Fruit fly (Drosophila melanogaster) whole organism, embryonic: ENCODE measurements around the gene LSm3.
A peak's percentile ranks its signal among the peaks of the same experiment; 100 is the strongest.

ENCODE experiments used
- BEAF-32 ChIP-seq: fragments of 200-800 bp; sonication (Bioruptor generic); optimal IDR thresholded peaks from 3 replicates; lab custom pipeline; 2017; ENCODE audit warnings: missing biosample characterization, missing genetic modification characterization, mild to moderate bottlenecking, moderate library complexity, missing genetic modification reagents
- Bgb ChIP-seq: fragments of 200-800 bp; sonication (Bioruptor generic); IDR thresholded peaks from 2 replicates; pipeline ENCODE4 v1.3.6; 2022; ENCODE audit warnings: missing biosample characterization, missing genetic modification characterization; ENCODE audit not compliant: partially characterized antibody
- BtbVII ChIP-seq: fragments of 200-800 bp; sonication (Bioruptor generic); optimal IDR thresholded peaks from 3 replicates; lab custom pipeline; 2017; ENCODE audit warnings: missing biosample characterization, mild to moderate bottlenecking, missing genetic modification characterization
- CG10959 ChIP-seq: fragments of 200-800 bp; sonication (Bioruptor generic); IDR thresholded peaks from 2 replicates; pipeline ENCODE4 v1.3.6; 2022; ENCODE audit warnings: missing biosample characterization, missing genetic modification characterization
- CG12299 ChIP-seq: fragments of 200-800 bp; sonication (Bioruptor generic); optimal IDR thresholded peaks from 2 replicates; lab custom pipeline; 2018; ENCODE audit warnings: missing biosample characterization, mild to moderate bottlenecking, missing genetic modification characterization
- CG1529 ChIP-seq: fragments of 200-800 bp; sonication (Bioruptor generic); optimal IDR thresholded peaks from 3 replicates; lab custom pipeline; 2018; ENCODE audit warnings: missing biosample characterization, missing genetic modification characterization
- CG18476 ChIP-seq: fragments of 200-800 bp; sonication (Bioruptor generic); optimal IDR thresholded peaks from 2 replicates; lab custom pipeline; 2016; ENCODE audit warnings: missing biosample characterization, mild to moderate bottlenecking, missing genetic modification characterization
- CG30431 ChIP-seq: fragments of 200-800 bp; sonication (Bioruptor generic); optimal IDR thresholded peaks from 2 replicates; lab custom pipeline; 2017; ENCODE audit warnings: missing biosample characterization, missing genetic modification characterization
- CG3065 ChIP-seq: fragments of 200-800 bp; sonication (Bioruptor generic); optimal IDR thresholded peaks from 2 replicates; lab custom pipeline; 2016; ENCODE audit warnings: missing biosample characterization, missing genetic modification characterization
- CG31388 ChIP-seq: fragments of 200-800 bp; sonication (Bioruptor generic); optimal IDR thresholded peaks from 2 replicates; lab custom pipeline; 2016; ENCODE audit warnings: missing biosample characterization, missing genetic modification characterization
- CG32767 ChIP-seq: fragments of 200-800 bp; sonication (Bioruptor generic); IDR thresholded peaks from 2 replicates; pipeline ENCODE4 v1.3.6; 2022; ENCODE audit warnings: missing biosample characterization, missing genetic modification characterization
- CG33557 ChIP-seq: fragments of 200-800 bp; sonication (Bioruptor generic); optimal IDR thresholded peaks from 2 replicates; lab custom pipeline; 2019; ENCODE audit warnings: missing biosample characterization, mild to moderate bottlenecking, missing genetic modification characterization, moderate library complexity
- CG42726 ChIP-seq: fragments of 200-800 bp; sonication (Bioruptor generic); IDR thresholded peaks from 2 replicates; pipeline ENCODE4 v1.3.6; 2022; ENCODE audit warnings: missing biosample characterization, missing genetic modification characterization; ENCODE audit not compliant: partially characterized antibody
- CG4282 ChIP-seq: fragments of 200-800 bp; sonication (Bioruptor generic); optimal IDR thresholded peaks from 2 replicates; lab custom pipeline; 2016; ENCODE audit warnings: missing biosample characterization, missing genetic modification characterization
- CG4854 ChIP-seq: fragments of 200-800 bp; sonication (Bioruptor generic); optimal IDR thresholded peaks from 2 replicates; lab custom pipeline; 2016; ENCODE audit warnings: missing biosample characterization, missing genetic modification characterization, inconsistent platforms
- CG6175 ChIP-seq: fragments of 200-800 bp; sonication (Bioruptor generic); IDR thresholded peaks from 3 replicates; pipeline ENCODE4 v1.3.6; 2022; ENCODE audit warnings: missing biosample characterization, missing genetic modification characterization
- CG6683 ChIP-seq: fragments of 200-800 bp; sonication (Bioruptor generic); optimal IDR thresholded peaks from 2 replicates; lab custom pipeline; 2017; ENCODE audit warnings: missing biosample characterization, mild to moderate bottlenecking, missing genetic modification characterization, missing genetic modification reagents
- CG7745 ChIP-seq: fragments of 200-800 bp; sonication (Bioruptor generic); optimal IDR thresholded peaks from 2 replicates; lab custom pipeline; 2018; ENCODE audit warnings: missing biosample characterization, mild to moderate bottlenecking, missing genetic modification characterization, moderate library complexity
- CG8359 ChIP-seq: fragments of 200-800 bp; sonication (Bioruptor generic); optimal IDR thresholded peaks from 2 replicates; lab custom pipeline; 2017; ENCODE audit warnings: missing biosample characterization, mild to moderate bottlenecking, missing genetic modification characterization, borderline replicate concordance
- CG8478 ChIP-seq: fragments of >200 bp; optimal IDR thresholded peaks from 2 replicates; lab custom pipeline; 2018
- CG9727 ChIP-seq: fragments of 200-800 bp; sonication (Bioruptor generic); optimal IDR thresholded peaks from 3 replicates; lab custom pipeline; 2017; ENCODE audit warnings: missing biosample characterization, mild to moderate bottlenecking, missing genetic modification characterization
- CTCF ChIP-seq: fragments of 200-800 bp; sonication (Bioruptor generic); optimal IDR thresholded peaks from 2 replicates; lab custom pipeline; 2017; ENCODE audit warnings: missing biosample characterization, mild to moderate bottlenecking, missing genetic modification characterization, moderate library complexity
- Chrac-16 ChIP-seq: fragments of 200-800 bp; sonication (Bioruptor generic); optimal IDR thresholded peaks from 3 replicates; lab custom pipeline; 2016; ENCODE audit warnings: missing biosample characterization, missing genetic modification characterization
- D19B ChIP-seq: fragments of 200-800 bp; sonication (Bioruptor generic); optimal IDR thresholded peaks from 2 replicates; lab custom pipeline; 2017; ENCODE audit warnings: missing biosample characterization, mild to moderate bottlenecking, missing genetic modification characterization
- Dll ChIP-seq: fragments of 200-800 bp; sonication (Bioruptor generic); IDR thresholded peaks from 4 replicates; pipeline ENCODE4 v1.3.6; 2022; ENCODE audit warnings: missing biosample characterization, missing genetic modification characterization; ENCODE audit not compliant: partially characterized antibody
- Fer3 ChIP-seq: fragments of 200-800 bp; sonication (Bioruptor generic); optimal IDR thresholded peaks from 2 replicates; lab custom pipeline; 2018; ENCODE audit warnings: missing biosample characterization, mild to moderate bottlenecking, missing genetic modification characterization, moderate library complexity
- HLH4C ChIP-seq: fragments of 200-800 bp; sonication (Bioruptor generic); IDR thresholded peaks from 3 replicates; pipeline ENCODE4 v1.3.6; 2022; ENCODE audit warnings: missing biosample characterization, missing genetic modification characterization; ENCODE audit not compliant: partially characterized antibody
- Hr3 ChIP-seq: fragments of 200-800 bp; sonication (Bioruptor generic); optimal IDR thresholded peaks from 3 replicates; lab custom pipeline; 2016; ENCODE audit warnings: missing biosample characterization, missing genetic modification characterization
- MESR4 ChIP-seq: fragments of 200-800 bp; sonication (Bioruptor generic); optimal IDR thresholded peaks from 2 replicates; lab custom pipeline; 2018; ENCODE audit warnings: missing biosample characterization, mild to moderate bottlenecking, missing genetic modification characterization, moderate library complexity
- Max ChIP-seq: fragments of 200-800 bp; sonication (Bioruptor generic); optimal IDR thresholded peaks from 2 replicates; lab custom pipeline; 2016; ENCODE audit warnings: missing biosample characterization, mild to moderate bottlenecking, missing genetic modification characterization
- Med ChIP-seq: fragments of 200-800 bp; sonication (Bioruptor generic); peaks from one replicate; lab custom pipeline; 2016; ENCODE audit warnings: missing biosample characterization, missing genetic modification characterization, mild to moderate bottlenecking, inconsistent platforms, moderate library complexity
- Mrtf ChIP-seq: fragments of 200-800 bp; sonication (Bioruptor generic); IDR thresholded peaks from 3 replicates; pipeline ENCODE4 v1.3.6; 2022; ENCODE audit warnings: missing biosample characterization, missing genetic modification characterization
- Ravus ChIP-seq: fragments of 200-800 bp; sonication (Bioruptor generic); IDR thresholded peaks from 2 replicates; pipeline ENCODE4 v1.3.6; 2022; ENCODE audit warnings: missing biosample characterization, missing genetic modification characterization
- Sox100B ChIP-seq: fragments of 200-800 bp; sonication (Bioruptor generic); optimal IDR thresholded peaks from 3 replicates; lab custom pipeline; 2018; ENCODE audit warnings: missing biosample characterization, mild to moderate bottlenecking, missing genetic modification characterization
- amos ChIP-seq: fragments of 200-800 bp; sonication (Bioruptor generic); IDR thresholded peaks from 2 replicates; pipeline ENCODE4 v1.3.6; 2022; ENCODE audit warnings: missing biosample characterization, missing genetic modification characterization; ENCODE audit not compliant: partially characterized antibody
- ara ChIP-seq: fragments of 200-800 bp; sonication (Bioruptor generic); IDR thresholded peaks from 2 replicates; pipeline ENCODE4 v1.3.6; 2022; ENCODE audit warnings: missing biosample characterization, missing genetic modification characterization
- bbx ChIP-seq: fragments of 200-800 bp; sonication (Bioruptor generic); IDR thresholded peaks from 2 replicates; pipeline ENCODE4 v1.3.6; 2022; ENCODE audit warnings: missing biosample characterization, missing genetic modification characterization; ENCODE audit not compliant: partially characterized antibody
- br ChIP-seq: fragments of >200 bp; optimal IDR thresholded peaks from 2 replicates; lab custom pipeline; 2017
- bsh ChIP-seq, 2 experiments: fragments of 200-800 bp; sonication (Bioruptor generic); optimal IDR thresholded peaks; 2 replicates each; lab custom pipeline; 2017 to 2018; ENCODE audit warnings: mild to moderate bottlenecking in 2 of 2, missing biosample characterization in 2 of 2, missing genetic modification characterization in 2 of 2, moderate library complexity in 1 of 2
- caup ChIP-seq: fragments of 200-800 bp; sonication (Bioruptor generic); optimal IDR thresholded peaks from 3 replicates; lab custom pipeline; 2017; ENCODE audit warnings: missing biosample characterization, mild to moderate bottlenecking, missing genetic modification characterization, moderate library complexity; ENCODE audit not compliant: severe bottlenecking
- dan ChIP-seq: fragments of 200-800 bp; sonication (Bioruptor generic); IDR thresholded peaks from 2 replicates; pipeline ENCODE4 v1.3.6; 2022; ENCODE audit warnings: missing biosample characterization, missing genetic modification characterization
- grn ChIP-seq: fragments of 200-800 bp; sonication (Bioruptor generic); optimal IDR thresholded peaks from 3 replicates; lab custom pipeline; 2017; ENCODE audit warnings: missing biosample characterization, missing genetic modification characterization
- hbn ChIP-seq: fragments of 200-800 bp; sonication (Bioruptor generic); IDR thresholded peaks from 2 replicates; pipeline ENCODE4 v1.3.6; 2022; ENCODE audit warnings: missing biosample characterization, missing genetic modification characterization; ENCODE audit not compliant: partially characterized antibody
- her ChIP-seq: fragments of 200-800 bp; sonication (Bioruptor generic); optimal IDR thresholded peaks from 2 replicates; lab custom pipeline; 2016; ENCODE audit warnings: missing biosample characterization, missing genetic modification characterization
- hth ChIP-seq: fragments of >200 bp; optimal IDR thresholded peaks from 2 replicates; lab custom pipeline; 2017; ENCODE audit warnings: inconsistent platforms
- jigr1 ChIP-seq: fragments of 200-800 bp; sonication (Bioruptor generic); IDR thresholded peaks from 3 replicates; pipeline ENCODE4 v1.3.6; 2022; ENCODE audit warnings: missing biosample characterization, missing genetic modification characterization
- phol ChIP-seq: fragments of 200-800 bp; sonication (Bioruptor generic); optimal IDR thresholded peaks from 3 replicates; lab custom pipeline; 2018; ENCODE audit warnings: missing biosample characterization, mild to moderate bottlenecking, missing genetic modification characterization, moderate library complexity
- sim ChIP-seq: fragments of 200-800 bp; sonication (Bioruptor generic); IDR thresholded peaks from 2 replicates; pipeline ENCODE4 v1.3.6; 2022; ENCODE audit warnings: missing biosample characterization, missing genetic modification characterization
- vnd ChIP-seq: fragments of 200-800 bp; sonication (Bioruptor generic); IDR thresholded peaks from 3 replicates; pipeline ENCODE4 v1.3.6; 2022; ENCODE audit warnings: missing biosample characterization, missing genetic modification characterization; ENCODE audit not compliant: partially characterized antibody
- wek ChIP-seq: fragments of 200-800 bp; sonication (Bioruptor generic); optimal IDR thresholded peaks from 3 replicates; lab custom pipeline; 2018; ENCODE audit warnings: missing biosample characterization, mild to moderate bottlenecking, missing genetic modification characterization, moderate library complexity

Gene LSm3

DNA sequence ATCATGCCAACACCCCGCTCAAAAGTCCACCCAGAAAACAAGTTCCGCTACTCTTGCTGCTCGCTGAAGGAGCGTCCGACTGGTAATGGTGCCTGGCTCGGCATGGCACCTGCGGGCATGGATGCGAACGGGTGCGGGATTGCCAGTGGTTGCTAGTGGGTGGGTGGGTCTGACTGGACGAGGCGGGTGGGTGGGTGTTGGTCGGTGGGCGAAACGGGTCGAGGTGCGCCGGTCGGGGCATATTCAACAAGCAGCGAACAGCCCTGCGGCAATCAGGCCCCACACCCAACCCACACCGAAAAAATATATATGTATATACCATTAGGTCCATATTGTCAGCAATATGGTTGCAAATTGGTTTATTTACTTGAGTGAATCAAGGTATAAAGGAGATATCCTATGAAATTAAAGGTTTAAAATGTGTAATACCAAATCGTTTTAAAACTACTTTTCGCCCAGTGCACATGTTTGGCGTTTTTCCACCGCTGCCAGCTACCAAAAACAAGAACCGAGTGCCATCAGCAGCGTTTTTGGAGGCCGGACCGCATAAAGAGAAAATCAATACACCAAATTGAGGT lies 14.7 kb downstream of the LSm3 start (continued):
- no peak for TF ChIP-seq CG3065 (GFP tag; lab: Kevin White, UChicago)
- TF ChIP-seq CG12299 (tag; lab: Kevin White, UChicago), result peak; percentile 18
- no peak for TF ChIP-seq vnd
- no peak for TF ChIP-seq CG4854 (GFP tag; lab: Kevin White, UChicago)
- no peak for TF ChIP-seq dan (GFP tag; lab: Robert Waterston, UW)
- peak; percentile 88 for TF ChIP-seq Med (GFP tag; lab: Kevin White, UChicago)
- TF ChIP-seq BEAF-32 (GFP tag; lab: Kevin White, UChicago), result no peak
- no peak for TF ChIP-seq Max (GFP tag; lab: Kevin White, UChicago)
- no peak for TF ChIP-seq hth
- TF ChIP-seq Dll (GFP tag; lab: Robert Waterston, UW), result no peak
- no peak for TF ChIP-seq br (lab: Kevin White, UChicago)
- TF ChIP-seq wek, result no peak
- TF ChIP-seq sim (GFP tag; lab: Robert Waterston, UW), result peak; percentile 37; the same call in 1 of the 2 replicates
- TF ChIP-seq CG8478 (lab: Kevin White, UChicago), result no peak
- peak; percentile 62 for TF ChIP-seq Fer3 (tag; lab: Kevin White, UChicago)
- TF ChIP-seq D19B (GFP tag; lab: Kevin White, UChicago), result no peak
- peak; percentile 76 for TF ChIP-seq CG32767 (GFP tag; lab: Robert Waterston, UW)
- no peak for TF ChIP-seq bbx (GFP tag; lab: Robert Waterston, UW)
- TF ChIP-seq jigr1 (GFP tag; lab: Robert Waterston, UW), result 0 out of 3 replicates have a peak, but pooled peaks have one; percentile 29
- no peak for TF ChIP-seq CTCF (GFP tag; lab: Kevin White, UChicago)
- no peak for TF ChIP-seq Bgb (GFP tag; lab: Robert Waterston, UW)
- no peak for TF ChIP-seq grn (GFP tag; lab: Kevin White, UChicago)
- peak; percentile 18 for TF ChIP-seq Sox100B (GFP tag; lab: Kevin White, UChicago)
- TF ChIP-seq CG7745 (tag; lab: Kevin White, UChicago), result no peak
- no peak for TF ChIP-seq HLH4C (GFP tag; lab: Robert Waterston, UW)
- peak; percentile 55 for TF ChIP-seq caup (GFP tag; lab: Kevin White, UChicago)
- peak; percentile 29 for TF ChIP-seq BtbVII
- TF ChIP-seq bsh (GFP tag; optimal IDR thresholded peaks at IDR 0.05; lab: Kevin White, UChicago), result peak in 1 of 2 experiments; percentile 63
- TF ChIP-seq Hr3 (GFP tag; lab: Kevin White, UChicago), result peak; percentile 49
- peak; percentile 36 for TF ChIP-seq Ravus
- TF ChIP-seq Mrtf (GFP tag; lab: Robert Waterston, UW), result peak; percentile 52; the same call in 1 of the 3 replicates
- peak; percentile 41 for TF ChIP-seq phol
- peak; percentile 56 for TF ChIP-seq CG9727 (GFP tag; lab: Kevin White, UChicago)
- no peak for TF ChIP-seq CG4282 (GFP tag; lab: Kevin White, UChicago)
- TF ChIP-seq Chrac-16 (GFP tag; lab: Kevin White, UChicago), result peak; percentile 8
- TF ChIP-seq ara (GFP tag; lab: Robert Waterston, UW), result no peak
- no peak for TF ChIP-seq MESR4 (GFP tag; lab: Kevin White, UChicago)
- no peak for TF ChIP-seq CG33557
- no peak for TF ChIP-seq amos (GFP tag; lab: Robert Waterston, UW)
- TF ChIP-seq CG10959 (GFP tag; lab: Robert Waterston, UW), result no peak
- TF ChIP-seq CG31388 (GFP tag; lab: Kevin White, UChicago), result no peak
- TF ChIP-seq CG30431 (GFP tag; lab: Kevin White, UChicago), result no peak
- TF ChIP-seq CG18476, result no peak
- TF ChIP-seq her (GFP tag; lab: Kevin White, UChicago), result no peak
- peak; percentile 22 for TF ChIP-seq CG6683
- no peak for TF ChIP-seq CG42726 (GFP tag; lab: Robert Waterston, UW)
- no peak for TF ChIP-seq hbn (GFP tag; lab: Robert Waterston, UW)
- no peak; the same call in 2 of the 3 replicates for TF ChIP-seq CG6175 (GFP tag; lab: Robert Waterston, UW)
- no peak for TF ChIP-seq CG1529 (GFP tag; lab: Kevin White, UChicago)
- TF ChIP-seq CG8359 (GFP tag; lab: Kevin White, UChicago), result no peak
